Fruit fly (Drosophila melanogaster) whole organism, embryonic: ENCODE data around the gene CAH9.

Source experiments
- ATbp ChIP-seq: fragments of 200-800 bp; sonication (Bioruptor generic); optimal IDR thresholded peaks from 2 replicates; lab custom pipeline; 2017; ENCODE audit warnings: missing biosample characterization, mild to moderate bottlenecking, missing genetic modification characterization, missing genetic modification reagents
- Abd-B ChIP-seq: fragments of 200-800 bp; sonication (Bioruptor generic); optimal IDR thresholded peaks from 2 replicates; lab custom pipeline; 2018; ENCODE audit warnings: missing biosample characterization, mild to moderate bottlenecking, missing genetic modification characterization, moderate library complexity
- BEAF-32 ChIP-seq: fragments of 200-800 bp; sonication (Bioruptor generic); optimal IDR thresholded peaks from 3 replicates; lab custom pipeline; 2017; ENCODE audit warnings: missing biosample characterization, missing genetic modification characterization, mild to moderate bottlenecking, moderate library complexity, missing genetic modification reagents
- C15 ChIP-seq: fragments of 200-800 bp; sonication (Bioruptor generic); IDR thresholded peaks from 3 replicates; pipeline ENCODE4 v1.3.6; 2022; ENCODE audit warnings: missing biosample characterization, missing genetic modification characterization
- CG10147 ChIP-seq: fragments of 200-800 bp; sonication (Bioruptor generic); optimal IDR thresholded peaks from 2 replicates; lab custom pipeline; 2019; ENCODE audit warnings: missing biosample characterization, mild to moderate bottlenecking, missing genetic modification characterization, moderate library complexity
- CG11560 ChIP-seq: fragments of 200-800 bp; sonication (Bioruptor generic); IDR thresholded peaks from 3 replicates; pipeline ENCODE4 v1.3.6; 2022; ENCODE audit warnings: missing biosample characterization, missing genetic modification characterization
- CG11696 ChIP-seq: fragments of 200-800 bp; sonication (Bioruptor generic); IDR thresholded peaks from 2 replicates; pipeline ENCODE4 v1.3.6; 2022; ENCODE audit warnings: missing biosample characterization, missing genetic modification characterization
- CG11723 ChIP-seq: fragments of 200-800 bp; sonication (Bioruptor generic); optimal IDR thresholded peaks from 2 replicates; lab custom pipeline; 2017; ENCODE audit warnings: missing biosample characterization, mild to moderate bottlenecking, missing genetic modification characterization
- CG12391 ChIP-seq: fragments of 200-800 bp; sonication (Bioruptor generic); optimal IDR thresholded peaks from 3 replicates; lab custom pipeline; 2018; ENCODE audit warnings: missing biosample characterization, mild to moderate bottlenecking, missing genetic modification characterization, moderate library complexity
- CG12942 ChIP-seq: fragments of 200-800 bp; sonication (Bioruptor generic); optimal IDR thresholded peaks from 3 replicates; lab custom pipeline; 2016; ENCODE audit warnings: missing biosample characterization, missing genetic modification characterization
- CG15269 ChIP-seq: fragments of 200-800 bp; sonication (Bioruptor generic); optimal IDR thresholded peaks from 2 replicates; lab custom pipeline; 2018; ENCODE audit warnings: missing biosample characterization, mild to moderate bottlenecking, missing genetic modification characterization, moderate library complexity
- CG15514 ChIP-seq: fragments of 200-800 bp; sonication (Bioruptor generic); optimal IDR thresholded peaks from 3 replicates; lab custom pipeline; 2017; ENCODE audit warnings: missing biosample characterization, missing genetic modification characterization, mild to moderate bottlenecking, moderate library complexity, missing genetic modification reagents
- CG15696 ChIP-seq: fragments of 200-800 bp; sonication (Bioruptor generic); optimal IDR thresholded peaks from 2 replicates; lab custom pipeline; 2019; ENCODE audit warnings: missing biosample characterization, mild to moderate bottlenecking, missing genetic modification characterization, moderate library complexity
- CG16813 ChIP-seq: fragments of 200-800 bp; sonication (Bioruptor generic); IDR thresholded peaks from 3 replicates; pipeline ENCODE4 v1.3.6; 2022; ENCODE audit warnings: missing biosample characterization, missing genetic modification characterization; ENCODE audit not compliant: partially characterized antibody
- CG2120 ChIP-seq: fragments of 200-800 bp; sonication (Bioruptor generic); optimal IDR thresholded peaks from 3 replicates; lab custom pipeline; 2016; ENCODE audit warnings: missing biosample characterization, missing genetic modification characterization
- CG2202 ChIP-seq: fragments of 200-800 bp; sonication (Bioruptor generic); optimal IDR thresholded peaks from 2 replicates; lab custom pipeline; 2018; ENCODE audit warnings: missing biosample characterization, mild to moderate bottlenecking, missing genetic modification characterization
- CG3847 ChIP-seq: fragments of 200-800 bp; sonication (Bioruptor generic); IDR thresholded peaks from 2 replicates; pipeline ENCODE4 v1.3.6; 2022; ENCODE audit warnings: missing biosample characterization, missing genetic modification characterization
- CG4328 ChIP-seq: fragments of 200-800 bp; sonication (Bioruptor generic); optimal IDR thresholded peaks from 3 replicates; lab custom pipeline; 2017; ENCODE audit warnings: missing biosample characterization, missing genetic modification reagents, missing genetic modification characterization
- CG4854 ChIP-seq: fragments of 200-800 bp; sonication (Bioruptor generic); optimal IDR thresholded peaks from 2 replicates; lab custom pipeline; 2016; ENCODE audit warnings: missing biosample characterization, missing genetic modification characterization, inconsistent platforms
- CG5953 ChIP-seq: fragments of 200-800 bp; sonication (Bioruptor generic); IDR thresholded peaks from 2 replicates; pipeline ENCODE4 v1.3.6; 2022; ENCODE audit warnings: missing biosample characterization, missing genetic modification characterization
- CG6683 ChIP-seq: fragments of 200-800 bp; sonication (Bioruptor generic); optimal IDR thresholded peaks from 2 replicates; lab custom pipeline; 2017; ENCODE audit warnings: missing biosample characterization, mild to moderate bottlenecking, missing genetic modification characterization, missing genetic modification reagents
- CG8924 ChIP-seq: fragments of 200-800 bp; optimal IDR thresholded peaks from 3 replicates; lab custom pipeline; 2019; ENCODE audit warnings: missing biosample characterization, mild to moderate bottlenecking, missing genetic modification characterization, moderate library complexity
- CG9437 ChIP-seq: fragments of 200-800 bp; sonication (Bioruptor generic); optimal IDR thresholded peaks from 2 replicates; lab custom pipeline; 2018; ENCODE audit warnings: missing biosample characterization, mild to moderate bottlenecking, missing genetic modification characterization
- CTCF ChIP-seq: fragments of 200-800 bp; sonication (Bioruptor generic); optimal IDR thresholded peaks from 2 replicates; lab custom pipeline; 2017; ENCODE audit warnings: missing biosample characterization, mild to moderate bottlenecking, missing genetic modification characterization, moderate library complexity
- CrebB ChIP-seq: fragments of 200-800 bp; sonication (Bioruptor generic); optimal IDR thresholded peaks from 3 replicates; lab custom pipeline; 2018; ENCODE audit warnings: missing biosample characterization, mild to moderate bottlenecking, missing genetic modification characterization
- Dbx ChIP-seq: fragments of 200-800 bp; sonication (Bioruptor generic); IDR thresholded peaks from 3 replicates; pipeline ENCODE4 v1.3.6; 2022; ENCODE audit warnings: missing biosample characterization, missing genetic modification characterization
- E2f2 ChIP-seq: fragments of 200-800 bp; sonication (Bioruptor generic); IDR thresholded peaks from 2 replicates; pipeline ENCODE4 v1.3.6; 2022; ENCODE audit warnings: missing biosample characterization, missing genetic modification characterization
- HLH3B ChIP-seq: fragments of 200-800 bp; sonication (Bioruptor generic); IDR thresholded peaks from 2 replicates; pipeline ENCODE4 v1.3.6; 2022; ENCODE audit warnings: missing biosample characterization, missing genetic modification characterization
- MESR4 ChIP-seq: fragments of 200-800 bp; sonication (Bioruptor generic); optimal IDR thresholded peaks from 2 replicates; lab custom pipeline; 2018; ENCODE audit warnings: missing biosample characterization, mild to moderate bottlenecking, missing genetic modification characterization, moderate library complexity
- Meics ChIP-seq: fragments of 200-800 bp; sonication (Bioruptor generic); optimal IDR thresholded peaks from 2 replicates; lab custom pipeline; 2017; ENCODE audit warnings: missing biosample characterization, mild to moderate bottlenecking, missing genetic modification characterization
- NK7.1 ChIP-seq: fragments of 200-800 bp; sonication (Bioruptor generic); optimal IDR thresholded peaks from 3 replicates; lab custom pipeline; 2016; ENCODE audit warnings: missing biosample characterization, missing genetic modification characterization
- Poxn ChIP-seq: fragments of 200-800 bp; sonication (Bioruptor generic); IDR thresholded peaks from 2 replicates; pipeline ENCODE4 v1.3.6; 2022; ENCODE audit warnings: missing biosample characterization, missing genetic modification characterization
- Ptx1 ChIP-seq: fragments of 200-800 bp; sonication (Bioruptor generic); IDR thresholded peaks from 2 replicates; pipeline ENCODE4 v1.3.6; 2022; ENCODE audit warnings: missing biosample characterization, missing genetic modification characterization
- Rx ChIP-seq: fragments of 200-800 bp; sonication (Bioruptor generic); IDR thresholded peaks from 2 replicates; pipeline ENCODE4 v1.3.6; 2022; ENCODE audit warnings: missing biosample characterization, missing genetic modification characterization
- ash1 ChIP-seq: fragments of 200-800 bp; sonication (Bioruptor generic); optimal IDR thresholded peaks from 2 replicates; lab custom pipeline; 2018; ENCODE audit warnings: missing biosample characterization, mild to moderate bottlenecking, missing genetic modification characterization
- chinmo ChIP-seq: fragments of 200-800 bp; sonication (Bioruptor generic); IDR thresholded peaks from 4 replicates; pipeline ENCODE4 v1.3.6; 2022; ENCODE audit warnings: missing biosample characterization, missing genetic modification characterization; ENCODE audit not compliant: partially characterized antibody
- chn ChIP-seq: fragments of 200-800 bp; sonication (Bioruptor generic); optimal IDR thresholded peaks from 2 replicates; lab custom pipeline; 2016; ENCODE audit warnings: missing biosample characterization, missing genetic modification characterization
- crp ChIP-seq, 2 experiments: fragments of 200-800 bp; sonication (Bioruptor generic); optimal IDR thresholded peaks; 2 replicates in 1 of 2; 3 replicates in 1 of 2; lab custom pipeline; 2017; ENCODE audit warnings: missing biosample characterization in 2 of 2, missing genetic modification characterization in 2 of 2, mild to moderate bottlenecking in 1 of 2, moderate library complexity in 1 of 2
- dmrt99B ChIP-seq: fragments of 200-800 bp; sonication (Bioruptor generic); optimal IDR thresholded peaks from 2 replicates; lab custom pipeline; 2018; ENCODE audit warnings: missing biosample characterization, mild to moderate bottlenecking, missing genetic modification characterization, moderate library complexity
- fu2 ChIP-seq: fragments of 200-800 bp; sonication (Bioruptor generic); optimal IDR thresholded peaks from 2 replicates; lab custom pipeline; 2016; ENCODE audit warnings: missing biosample characterization, missing genetic modification characterization
- gfzf ChIP-seq: fragments of 200-800 bp; sonication (Bioruptor generic); optimal IDR thresholded peaks from 2 replicates; lab custom pipeline; 2016; ENCODE audit warnings: missing biosample characterization, mild to moderate bottlenecking, missing genetic modification characterization, moderate library complexity
- hkb ChIP-seq, 2 experiments: fragments of 200-800 bp in 1 of 2; fragments of >200 bp in 1 of 2; sonication (Bioruptor generic) in 1 of 2; IDR thresholded peaks in 1 of 2; optimal IDR thresholded peaks in 1 of 2; 2 replicates each; pipeline versions ENCODE4 v1.3.6 to Lab custom; 2017 to 2022; ENCODE audit warnings: missing biosample characterization in 1 of 2, missing genetic modification characterization in 1 of 2
- inv ChIP-seq: fragments of 200-800 bp; sonication (Bioruptor generic); IDR thresholded peaks from 2 replicates; pipeline ENCODE4 v1.3.6; 2022; ENCODE audit warnings: missing biosample characterization, missing genetic modification characterization; ENCODE audit not compliant: partially characterized antibody
- kah ChIP-seq: fragments of 200-800 bp; sonication (Bioruptor generic); optimal IDR thresholded peaks from 2 replicates; lab custom pipeline; 2018; ENCODE audit warnings: missing biosample characterization, mild to moderate bottlenecking, missing genetic modification characterization
- ken ChIP-seq: fragments of 200-800 bp; sonication (Bioruptor generic); IDR thresholded peaks from 3 replicates; pipeline ENCODE4 v1.3.6; 2022; ENCODE audit warnings: missing biosample characterization, missing genetic modification characterization
- pan ChIP-seq, 4 experiments: fragments of >200 bp in 3 of 4; fragments of 200-800 bp in 1 of 4; sonication (Bioruptor generic) in 1 of 4; optimal IDR thresholded peaks in 3 of 4; IDR thresholded peaks in 1 of 4; 2 replicates each; pipeline versions ENCODE4 v1.3.6 to Lab custom; 2017 to 2022; ENCODE audit warnings: missing biosample characterization in 2 of 4, missing genetic modification characterization in 2 of 4, mixed read lengths in 1 of 4
- sens ChIP-seq: fragments of 200-800 bp; sonication (Bioruptor generic); peaks from one replicate; lab custom pipeline; 2016; ENCODE audit warnings: missing biosample characterization, missing genetic modification characterization
- shn ChIP-seq: fragments of 200-800 bp; sonication (Bioruptor generic); optimal IDR thresholded peaks from 3 replicates; lab custom pipeline; 2016; ENCODE audit warnings: missing biosample characterization, missing genetic modification characterization
- so ChIP-seq: fragments of 200-800 bp; sonication (Bioruptor generic); IDR thresholded peaks from 3 replicates; pipeline ENCODE4 v1.3.6; 2022; ENCODE audit warnings: missing biosample characterization, missing genetic modification characterization
- tap ChIP-seq: fragments of 200-800 bp; optimal IDR thresholded peaks from 3 replicates; lab custom pipeline; 2019; ENCODE audit warnings: missing biosample characterization, mild to moderate bottlenecking, missing genetic modification characterization, moderate library complexity
- usp ChIP-seq: fragments of >200 bp; optimal IDR thresholded peaks from 2 replicates; lab custom pipeline; 2017; ENCODE audit warnings: missing biosample characterization, missing genetic modification characterization
- vvl ChIP-seq: fragments of 200-800 bp; sonication (Bioruptor generic); IDR thresholded peaks from 2 replicates; pipeline ENCODE4 v1.3.6; 2022; ENCODE audit warnings: missing biosample characterization, missing genetic modification characterization

Gene CAH9

DNA sequence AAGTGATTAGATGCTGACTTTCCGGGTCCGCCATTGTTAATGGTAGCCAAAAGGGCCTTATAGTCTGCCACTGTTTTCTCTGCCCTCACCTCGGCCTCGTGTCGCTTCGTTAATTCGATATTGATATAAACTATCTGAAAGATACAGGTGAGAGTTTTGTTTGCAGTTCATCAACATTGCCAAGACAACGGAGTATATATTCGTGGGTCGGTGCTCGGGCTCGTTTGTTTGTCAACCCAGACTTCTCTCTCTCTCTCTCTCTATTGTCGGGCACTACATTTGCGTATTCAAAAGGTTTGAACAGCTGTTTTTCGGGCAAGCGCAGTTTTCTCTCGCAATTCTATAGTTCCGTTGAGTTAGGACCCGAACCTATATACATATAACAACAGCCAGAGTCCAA lies 38.6 kb downstream of the CAH9 start (continued):
- TF ChIP-seq CG4328 (GFP tag; lab: Kevin White, UChicago) (no peak), CG8924 (tag; lab: Kevin White, UChicago) (no peak), Rx (no peak), CG6683 (no peak), CG15514 (peak; percentile 33), Poxn (GFP tag; lab: Robert Waterston, UW) (no peak), CG11560 (tag; lab: Robert Waterston, UW) (no peak), chinmo (GFP tag; lab: Robert Waterston, UW) (no peak), vvl (GFP tag; lab: Robert Waterston, UW) (peak; percentile 33; the same call in 1 of the 2 replicates), inv (no peak), fu2 (no peak), CG4854 (GFP tag; lab: Kevin White, UChicago) (no peak), CG15269 (tag; lab: Kevin White, UChicago) (no peak), CG11723 (GFP tag; lab: Kevin White, UChicago) (no peak), Meics (peak; percentile 17), CG12942 (GFP tag; lab: Kevin White, UChicago) (no peak), CG11696 (no peak), CG16813 (GFP tag; lab: Robert Waterston, UW) (no peak), CTCF (GFP tag; lab: Kevin White, UChicago) (no peak), BEAF-32 (no peak), shn (no peak), Abd-B (GFP tag; lab: Kevin White, UChicago) (no peak), pan (optimal IDR thresholded peaks at IDR 0.05; lab: Kevin White, UChicago) (no peak), pan (GFP tag; optimal IDR thresholded peaks at IDR 0.05 in 1 of 2, IDR thresholded peaks at IDR 0.05 in 1 of 2) (no peak), ash1 (GFP tag; lab: Kevin White, UChicago) (no peak), crp (GFP tag; optimal IDR thresholded peaks at IDR 0.05; lab: Kevin White, UChicago) (peak in 1 of 2 experiments; percentile 47), C15 (GFP tag; lab: Robert Waterston, UW) (no peak), hkb (optimal IDR thresholded peaks at IDR 0.05; lab: Kevin White, UChicago) (no peak), hkb (GFP tag; IDR thresholded peaks at IDR 0.05; lab: Robert Waterston, UW) (no peak), CG9437 (GFP tag; lab: Kevin White, UChicago) (no peak), Dbx (GFP tag; lab: Robert Waterston, UW) (no peak), sens (GFP tag; lab: Kevin White, UChicago) (peak; percentile 85), tap (tag; lab: Kevin White, UChicago) (no peak), usp (GFP tag; lab: Kevin White, UChicago) (no peak), gfzf (GFP tag; lab: Kevin White, UChicago) (no peak), NK7.1 (GFP tag; lab: Kevin White, UChicago) (no peak), Ptx1 (GFP tag; lab: Robert Waterston, UW) (no peak), CG2120 (GFP tag; lab: Kevin White, UChicago) (peak; percentile 16), CG12391 (tag; lab: Kevin White, UChicago) (no peak)

DNA sequence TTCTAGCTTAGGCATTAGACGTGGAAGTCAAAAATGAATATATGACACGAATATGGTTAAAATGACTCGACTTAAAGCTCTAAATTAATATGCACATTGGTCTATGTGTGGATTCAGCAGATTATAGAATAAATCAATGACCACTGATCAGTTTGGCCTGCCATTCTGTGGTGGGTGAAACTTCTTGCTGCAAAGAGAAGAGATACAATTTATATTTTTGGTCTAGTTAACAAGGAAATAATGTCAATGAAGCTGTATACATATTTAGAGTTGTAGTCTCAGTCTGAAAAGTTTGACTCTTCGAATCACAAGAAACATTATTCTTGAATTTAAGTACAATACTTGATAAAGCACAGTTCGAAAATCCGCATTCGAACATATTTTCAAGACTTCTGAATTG lies 40.8 kb downstream of the CAH9 start, which contains the start of gene CG43935:
Gene CG43935 (plus strand): TSS at position 301 of the 400 bp plus-strand sequence.
- TF ChIP-seq dmrt99B (tag; lab: Kevin White, UChicago) (no peak), ATbp (no peak), chn (GFP tag; lab: Kevin White, UChicago) (no peak), HLH3B (GFP tag; lab: Robert Waterston, UW) (no peak), CG2202 (tag; lab: Kevin White, UChicago) (no peak), CG15696 (tag; lab: Kevin White, UChicago) (no peak), CG5953 (GFP tag; lab: Robert Waterston, UW) (no peak), E2f2 (GFP tag; lab: Robert Waterston, UW) (no peak), ken (GFP tag; lab: Robert Waterston, UW) (no peak), CrebB (tag; lab: Kevin White, UChicago) (no peak), kah (GFP tag; lab: Kevin White, UChicago) (no peak), CG11560 (tag; lab: Robert Waterston, UW) (no peak), MESR4 (GFP tag; lab: Kevin White, UChicago) (no peak), so (GFP tag; lab: Robert Waterston, UW) (no peak), CG3847 (GFP tag; lab: Robert Waterston, UW) (no peak), CG10147 (no peak)
